Worm (Caenorhabditis elegans) whole organism, midembryonic: Measurements from ENCODE around the gene hrg-1.
A peak's percentile ranks its signal among the peaks of the same experiment; 100 is the strongest.

Experiments used
- T22C8.4 ChIP-seq: fragments of 200-800 bp; sonication (Bioruptor generic); IDR thresholded peaks from 2 replicates; pipeline ENCODE4 v1.3.6; 2022; ENCODE audit warnings: missing genetic modification characterization, missing compliant biosample characterization
- cog-1 ChIP-seq: sonication (generic microtip); optimal IDR thresholded peaks from 2 replicates; lab custom pipeline; 2016; ENCODE audit warnings: missing genetic modification characterization, missing compliant biosample characterization
- flt-1 ChIP-seq: fragments of 200-800 bp; sonication (Bioruptor generic); IDR thresholded peaks from 2 replicates; pipeline ENCODE4 v1.3.6; 2022; ENCODE audit warnings: missing genetic modification characterization, missing compliant biosample characterization
- klf-2 ChIP-seq: fragments of 200-800 bp; sonication (Bioruptor generic); conservative IDR thresholded peaks from 2 replicates; pipeline ENCODE4 v1.3.6; 2022; ENCODE audit warnings: missing genetic modification reagents, missing genetic modification characterization, missing compliant biosample characterization
- med-1 ChIP-seq: sonication (generic microtip); optimal IDR thresholded peaks from 2 replicates; lab custom pipeline; 2017; ENCODE audit warnings: missing genetic modification characterization, mild to moderate bottlenecking, missing compliant biosample characterization, antibody characterized with exemption, missing genetic modification reagents; ENCODE audit not compliant: insufficient read depth
- ref-1 ChIP-seq: fragments of 200-800 bp; sonication (Bioruptor generic); conservative IDR thresholded peaks from 2 replicates; pipeline ENCODE4 v1.3.6; 2022; ENCODE audit warnings: missing genetic modification reagents, missing genetic modification characterization, missing compliant biosample characterization
- tab-1 ChIP-seq: fragments of 200-800 bp; sonication (Bioruptor generic); IDR thresholded peaks from 2 replicates; pipeline ENCODE4 v1.3.6; 2022; ENCODE audit warnings: missing genetic modification characterization, missing compliant biosample characterization
- ztf-23 ChIP-seq: fragments of 200-800 bp; sonication (Bioruptor generic); IDR thresholded peaks from 2 replicates; pipeline ENCODE4 v1.3.6; 2022; ENCODE audit warnings: missing genetic modification reagents, missing genetic modification characterization, missing compliant biosample characterization
- ztf-29 ChIP-seq: fragments of 200-800 bp; sonication (Bioruptor generic); IDR thresholded peaks from 2 replicates; pipeline ENCODE4 v1.3.6; 2022; ENCODE audit warnings: missing genetic modification reagents, missing genetic modification characterization, missing compliant biosample characterization

hrg-1 gene

ce11 chrX:3977271-3977670, 38.8 kb downstream of the hrg-1 start:
- TF ChIP-seq ztf-29 (GFP tag; lab: Robert Waterston, UW) (no peak), cog-1 (no peak), klf-2 (no peak), flt-1 (no peak), med-1 (GFP tag; lab: Kevin White, UChicago) (no peak), tab-1 (GFP tag; lab: Robert Waterston, UW) (no peak), ztf-23 (GFP tag; lab: Robert Waterston, UW) (no peak), ref-1 (no peak), T22C8.4 (GFP tag; lab: Robert Waterston, UW) (no peak)

ce11 chrX:3976755-3977154, 39.3 kb downstream of the hrg-1 start:
- TF ChIP-seq flt-1 (no peak), med-1 (GFP tag; lab: Kevin White, UChicago) (no peak), cog-1 (no peak), tab-1 (GFP tag; lab: Robert Waterston, UW) (no peak), ref-1 (no peak), klf-2 (no peak), T22C8.4 (GFP tag; lab: Robert Waterston, UW) (no peak), ztf-23 (GFP tag; lab: Robert Waterston, UW) (no peak), ztf-29 (GFP tag; lab: Robert Waterston, UW) (no peak)

ce11 chrX:3974160-3974559, 41.9 kb downstream of the hrg-1 start:
- TF ChIP-seq flt-1 (no peak), ref-1 (no peak), tab-1 (GFP tag; lab: Robert Waterston, UW) (no peak), med-1 (GFP tag; lab: Kevin White, UChicago) (no peak)

ce11 chrX:3973534-3973933, 42.5 kb downstream of the hrg-1 start, which contains the start of gene C16B8.4:
Gene C16B8.4 (minus strand): TSS chrX:3973634.
- TF ChIP-seq cog-1 (no peak), ztf-29 (GFP tag; lab: Robert Waterston, UW) (no peak), med-1 (GFP tag; lab: Kevin White, UChicago) (no peak), ref-1 (no peak), T22C8.4 (GFP tag; lab: Robert Waterston, UW) (no peak), flt-1 (no peak)

- TF ChIP-seq ztf-23 (GFP tag; lab: Robert Waterston, UW) = no peak
Measured at ce11 chrX:3970786-3971185, 45.2 kb downstream of the hrg-1 start.

ce11 chrX:3969980-3970403, 46.0 kb downstream of the hrg-1 start:
- TF ChIP-seq T22C8.4 (GFP tag; lab: Robert Waterston, UW) (peak; percentile 86), med-1 (GFP tag; lab: Kevin White, UChicago) (peak; percentile 58), tab-1 (GFP tag; lab: Robert Waterston, UW) (peak; percentile 95), ztf-29 (GFP tag; lab: Robert Waterston, UW) (peak; percentile 92), flt-1 (peak; percentile 98), ztf-23 (GFP tag; lab: Robert Waterston, UW) (peak; percentile 88), klf-2 (peak; percentile 76), ref-1 (peak; percentile 89), cog-1 (peak; percentile 89)

- peak; percentile 52 for TF ChIP-seq med-1 (GFP tag; lab: Kevin White, UChicago)
- TF ChIP-seq klf-2 = no peak; the same call in 1 of the 2 replicates
- peak; percentile 92 for TF ChIP-seq flt-1
- peak; percentile 84 for TF ChIP-seq ztf-29 (GFP tag; lab: Robert Waterston, UW)
- TF ChIP-seq ztf-23 (GFP tag; lab: Robert Waterston, UW) = peak; percentile 83
- TF ChIP-seq ref-1 = peak; percentile 73
- peak; percentile 79 for TF ChIP-seq T22C8.4 (GFP tag; lab: Robert Waterston, UW)
- TF ChIP-seq tab-1 (GFP tag; lab: Robert Waterston, UW) = peak; percentile 87
- TF ChIP-seq cog-1 = no peak
Measured at ce11 chrX:3969353-3969752, 46.7 kb downstream of the hrg-1 start.

ce11 chrX:3968209-3968960, 47.6 kb downstream of the hrg-1 start, which contains the start of gene C16B8.3:
Gene C16B8.3 (minus strand): TSS chrX:3968634.
- TF ChIP-seq ztf-29 (GFP tag; lab: Robert Waterston, UW) (no peak), ztf-23 (GFP tag; lab: Robert Waterston, UW) (no peak), cog-1 (no peak), tab-1 (GFP tag; lab: Robert Waterston, UW) (no peak), klf-2 (no peak), med-1 (GFP tag; lab: Kevin White, UChicago) (no peak), flt-1 (no peak), ref-1 (no peak), T22C8.4 (GFP tag; lab: Robert Waterston, UW) (no peak)

- no peak for TF ChIP-seq T22C8.4 (GFP tag; lab: Robert Waterston, UW)
- no peak for TF ChIP-seq ref-1
- no peak for TF ChIP-seq flt-1
- no peak for TF ChIP-seq ztf-23 (GFP tag; lab: Robert Waterston, UW)
- no peak for TF ChIP-seq tab-1 (GFP tag; lab: Robert Waterston, UW)
- no peak for TF ChIP-seq cog-1
- no peak for TF ChIP-seq med-1 (GFP tag; lab: Kevin White, UChicago)
Measured at ce11 chrX:3966332-3966731, 49.7 kb downstream of the hrg-1 start, which contains the start of gene C16B8.2. Gene C16B8.2 (minus strand): TSS chrX:3966432.

ce11 chrX:3960345-3960744, 55.7 kb downstream of the hrg-1 start:
- TF ChIP-seq ztf-23 (GFP tag; lab: Robert Waterston, UW) = no peak
- TF ChIP-seq tab-1 (GFP tag; lab: Robert Waterston, UW) = no peak
- TF ChIP-seq klf-2 = no peak
- no peak for TF ChIP-seq flt-1
- TF ChIP-seq T22C8.4 (GFP tag; lab: Robert Waterston, UW) = no peak
- no peak for TF ChIP-seq med-1 (GFP tag; lab: Kevin White, UChicago)
- TF ChIP-seq ref-1 = no peak
- TF ChIP-seq ztf-29 (GFP tag; lab: Robert Waterston, UW) = no peak
- no peak for TF ChIP-seq cog-1
